Fruit fly (Drosophila melanogaster) whole organism, embryonic: ENCODE data around the gene sws.

Experiments
- Bgb ChIP-seq: fragments of 200-800 bp; sonication (Bioruptor generic); IDR thresholded peaks from 2 replicates; pipeline ENCODE4 v1.3.6; 2022; ENCODE audit warnings: missing biosample characterization, missing genetic modification characterization; ENCODE audit not compliant: partially characterized antibody
- Blimp-1 ChIP-seq: fragments of 200-800 bp; sonication (Bioruptor generic); optimal IDR thresholded peaks from 3 replicates; lab custom pipeline; 2018; ENCODE audit warnings: missing biosample characterization, missing genetic modification characterization, mild to moderate bottlenecking, moderate library complexity, missing genetic modification reagents
- CG1024 ChIP-seq: fragments of 200-800 bp; sonication (Bioruptor generic); IDR thresholded peaks from 2 replicates; pipeline ENCODE4 v1.3.6; 2022; ENCODE audit warnings: missing biosample characterization, missing genetic modification characterization
- CG10366 ChIP-seq: fragments of 200-800 bp; sonication (Bioruptor generic); IDR thresholded peaks from 2 replicates; pipeline ENCODE4 v1.3.6; 2022; ENCODE audit warnings: missing biosample characterization, missing genetic modification characterization
- CG11093 ChIP-seq: fragments of 200-800 bp; sonication (Bioruptor generic); IDR thresholded peaks from 3 replicates; pipeline ENCODE4 v1.3.6; 2022; ENCODE audit warnings: missing biosample characterization, missing genetic modification characterization
- CG11560 ChIP-seq: fragments of 200-800 bp; sonication (Bioruptor generic); IDR thresholded peaks from 3 replicates; pipeline ENCODE4 v1.3.6; 2022; ENCODE audit warnings: missing biosample characterization, missing genetic modification characterization
- CG11695 ChIP-seq: fragments of 200-800 bp; sonication (Bioruptor generic); IDR thresholded peaks from 3 replicates; pipeline ENCODE4 v1.3.6; 2022; ENCODE audit warnings: missing biosample characterization, missing genetic modification characterization
- CG13624 ChIP-seq: fragments of 200-800 bp; sonication (Bioruptor generic); optimal IDR thresholded peaks from 2 replicates; lab custom pipeline; 2016; ENCODE audit warnings: missing biosample characterization, missing genetic modification characterization
- CG14965 ChIP-seq: fragments of 200-800 bp; sonication (Bioruptor generic); optimal IDR thresholded peaks from 2 replicates; lab custom pipeline; 2016; ENCODE audit warnings: missing biosample characterization, missing genetic modification characterization, borderline replicate concordance
- CG1602 ChIP-seq: fragments of 200-800 bp; sonication (Bioruptor generic); optimal IDR thresholded peaks from 3 replicates; lab custom pipeline; 2016; ENCODE audit warnings: missing biosample characterization, missing genetic modification characterization
- CG16815 ChIP-seq: fragments of 200-800 bp; sonication (Bioruptor generic); optimal IDR thresholded peaks from 3 replicates; lab custom pipeline; 2017; ENCODE audit warnings: missing biosample characterization, mild to moderate bottlenecking, missing genetic modification characterization
- CG17829 ChIP-seq: fragments of 200-800 bp; optimal IDR thresholded peaks from 2 replicates; lab custom pipeline; 2019; ENCODE audit warnings: missing biosample characterization, mild to moderate bottlenecking, missing genetic modification characterization, moderate library complexity
- CG18476 ChIP-seq: fragments of 200-800 bp; sonication (Bioruptor generic); optimal IDR thresholded peaks from 2 replicates; lab custom pipeline; 2016; ENCODE audit warnings: missing biosample characterization, mild to moderate bottlenecking, missing genetic modification characterization
- CG2129 ChIP-seq: fragments of 200-800 bp; sonication (Bioruptor generic); IDR thresholded peaks from 2 replicates; pipeline ENCODE4 v1.3.6; 2022; ENCODE audit warnings: missing biosample characterization, missing genetic modification characterization; ENCODE audit not compliant: partially characterized antibody
- CG2199 ChIP-seq: fragments of 200-800 bp; sonication (Bioruptor generic); IDR thresholded peaks from 3 replicates; pipeline ENCODE4 v1.3.6; 2022; ENCODE audit warnings: missing biosample characterization, missing genetic modification characterization
- CG2678 ChIP-seq: fragments of 200-800 bp; sonication (Bioruptor generic); optimal IDR thresholded peaks from 3 replicates; lab custom pipeline; 2019; ENCODE audit warnings: missing biosample characterization, mild to moderate bottlenecking, missing genetic modification characterization, moderate library complexity
- CG30020 ChIP-seq: fragments of 200-800 bp; optimal IDR thresholded peaks from 2 replicates; lab custom pipeline; 2019; ENCODE audit warnings: missing biosample characterization, mild to moderate bottlenecking, missing genetic modification characterization, moderate library complexity
- CG4730 ChIP-seq: fragments of 200-800 bp; sonication (Bioruptor generic); IDR thresholded peaks from 2 replicates; pipeline ENCODE4 v1.3.6; 2022; ENCODE audit warnings: missing biosample characterization, missing genetic modification characterization
- CG4854 ChIP-seq: fragments of 200-800 bp; sonication (Bioruptor generic); optimal IDR thresholded peaks from 2 replicates; lab custom pipeline; 2016; ENCODE audit warnings: missing biosample characterization, missing genetic modification characterization, inconsistent platforms
- CG5245 ChIP-seq: fragments of 200-800 bp; sonication (Bioruptor generic); optimal IDR thresholded peaks from 3 replicates; lab custom pipeline; 2016; ENCODE audit warnings: missing biosample characterization, missing genetic modification characterization
- CG5953 ChIP-seq: fragments of 200-800 bp; sonication (Bioruptor generic); IDR thresholded peaks from 2 replicates; pipeline ENCODE4 v1.3.6; 2022; ENCODE audit warnings: missing biosample characterization, missing genetic modification characterization
- CG6654 ChIP-seq: fragments of 200-800 bp; sonication (Bioruptor generic); optimal IDR thresholded peaks from 2 replicates; lab custom pipeline; 2017; ENCODE audit warnings: missing biosample characterization, mild to moderate bottlenecking, missing genetic modification characterization
- CG7745 ChIP-seq: fragments of 200-800 bp; sonication (Bioruptor generic); optimal IDR thresholded peaks from 2 replicates; lab custom pipeline; 2018; ENCODE audit warnings: missing biosample characterization, mild to moderate bottlenecking, missing genetic modification characterization, moderate library complexity
- CG9437 ChIP-seq: fragments of 200-800 bp; sonication (Bioruptor generic); optimal IDR thresholded peaks from 2 replicates; lab custom pipeline; 2018; ENCODE audit warnings: missing biosample characterization, mild to moderate bottlenecking, missing genetic modification characterization
- CG9817 ChIP-seq: fragments of 200-800 bp; sonication (Bioruptor generic); optimal IDR thresholded peaks from 2 replicates; lab custom pipeline; 2018; ENCODE audit warnings: missing biosample characterization, mild to moderate bottlenecking, missing genetic modification characterization, moderate library complexity
- Dad ChIP-seq: fragments of 200-800 bp; sonication (Bioruptor generic); optimal IDR thresholded peaks from 3 replicates; lab custom pipeline; 2016; ENCODE audit warnings: missing biosample characterization, missing genetic modification characterization
- Deaf1 ChIP-seq: fragments of 200-800 bp; optimal IDR thresholded peaks from 3 replicates; lab custom pipeline; 2019; ENCODE audit warnings: missing biosample characterization, mild to moderate bottlenecking, missing genetic modification characterization, moderate library complexity
- Dfd ChIP-seq, 2 experiments: fragments of >200 bp; optimal IDR thresholded peaks; 2 replicates each; lab custom pipeline; 2017; ENCODE audit warnings: missing biosample characterization in 2 of 2, missing genetic modification characterization in 2 of 2
- Drgx ChIP-seq: fragments of 200-800 bp; sonication (Bioruptor generic); IDR thresholded peaks from 2 replicates; pipeline ENCODE4 v1.3.6; 2022; ENCODE audit warnings: missing biosample characterization, missing genetic modification characterization
- Fer3 ChIP-seq: fragments of 200-800 bp; sonication (Bioruptor generic); optimal IDR thresholded peaks from 2 replicates; lab custom pipeline; 2018; ENCODE audit warnings: missing biosample characterization, mild to moderate bottlenecking, missing genetic modification characterization, moderate library complexity
- Hr51 ChIP-seq, 2 experiments: fragments of 200-800 bp; sonication (Bioruptor generic); optimal IDR thresholded peaks; 2 replicates in 1 of 2; 3 replicates in 1 of 2; lab custom pipeline; 2016 to 2018; ENCODE audit warnings: missing biosample characterization in 2 of 2, missing genetic modification characterization in 2 of 2, mild to moderate bottlenecking in 1 of 2, moderate library complexity in 1 of 2
- Meics ChIP-seq: fragments of 200-800 bp; sonication (Bioruptor generic); optimal IDR thresholded peaks from 2 replicates; lab custom pipeline; 2017; ENCODE audit warnings: missing biosample characterization, mild to moderate bottlenecking, missing genetic modification characterization
- NFAT ChIP-seq: fragments of 200-800 bp; sonication (Bioruptor generic); IDR thresholded peaks from 2 replicates; pipeline ENCODE4 v1.3.6; 2022; ENCODE audit warnings: missing biosample characterization, missing genetic modification characterization
- Nf-YB ChIP-seq: fragments of 200-800 bp; sonication (Bioruptor generic); optimal IDR thresholded peaks from 3 replicates; lab custom pipeline; 2019; ENCODE audit warnings: missing biosample characterization, mild to moderate bottlenecking, missing genetic modification characterization, moderate library complexity
- NfI ChIP-seq: fragments of 200-800 bp; sonication (Bioruptor generic); optimal IDR thresholded peaks from 3 replicates; lab custom pipeline; 2018; ENCODE audit warnings: missing biosample characterization, mild to moderate bottlenecking, missing genetic modification characterization, moderate library complexity
- Side ChIP-seq: fragments of 200-800 bp; sonication (Bioruptor generic); optimal IDR thresholded peaks from 2 replicates; lab custom pipeline; 2016; ENCODE audit warnings: missing biosample characterization, missing genetic modification characterization
- Ssrp ChIP-seq: fragments of 200-800 bp; sonication (Bioruptor generic); optimal IDR thresholded peaks from 2 replicates; lab custom pipeline; 2018; ENCODE audit warnings: missing biosample characterization, mild to moderate bottlenecking, missing genetic modification characterization, moderate library complexity
- Xbp1 ChIP-seq: fragments of 200-800 bp; sonication (Bioruptor generic); optimal IDR thresholded peaks from 3 replicates; lab custom pipeline; 2016; ENCODE audit warnings: missing biosample characterization, mild to moderate bottlenecking, missing genetic modification characterization
- danr ChIP-seq: fragments of 200-800 bp; sonication (Bioruptor generic); IDR thresholded peaks from 2 replicates; pipeline ENCODE4 v1.3.6; 2022; ENCODE audit warnings: missing biosample characterization, missing genetic modification characterization
- dmrt11E ChIP-seq: fragments of 200-800 bp; sonication (Bioruptor generic); optimal IDR thresholded peaks from 3 replicates; lab custom pipeline; 2018; ENCODE audit warnings: missing biosample characterization, mild to moderate bottlenecking, missing genetic modification characterization, moderate library complexity
- fd64A ChIP-seq: fragments of 200-800 bp; sonication (Bioruptor generic); optimal IDR thresholded peaks from 3 replicates; lab custom pipeline; 2018; ENCODE audit warnings: missing biosample characterization, mild to moderate bottlenecking, missing genetic modification characterization
- gro ChIP-seq: fragments of 200-800 bp; sonication (Bioruptor generic); optimal IDR thresholded peaks from 2 replicates; lab custom pipeline; 2016; ENCODE audit warnings: missing biosample characterization, missing genetic modification characterization
- hbn ChIP-seq: fragments of 200-800 bp; sonication (Bioruptor generic); IDR thresholded peaks from 2 replicates; pipeline ENCODE4 v1.3.6; 2022; ENCODE audit warnings: missing biosample characterization, missing genetic modification characterization; ENCODE audit not compliant: partially characterized antibody
- insv ChIP-seq, 2 experiments: fragments of 200-800 bp; sonication (Bioruptor generic); optimal IDR thresholded peaks; 3 replicates each; lab custom pipeline; 2016 to 2018; ENCODE audit warnings: missing biosample characterization in 2 of 2, missing genetic modification characterization in 2 of 2
- klu ChIP-seq: fragments of 200-800 bp; sonication (Bioruptor generic); IDR thresholded peaks from 2 replicates; pipeline ENCODE4 v1.3.6; 2022; ENCODE audit warnings: missing biosample characterization, missing genetic modification characterization
- luna ChIP-seq: fragments of 200-800 bp; sonication (Bioruptor generic); optimal IDR thresholded peaks from 2 replicates; lab custom pipeline; 2016; ENCODE audit warnings: missing biosample characterization, missing genetic modification characterization
- ssp ChIP-seq: fragments of 200-800 bp; sonication (Bioruptor generic); IDR thresholded peaks from 2 replicates; pipeline ENCODE4 v1.3.6; 2022; ENCODE audit warnings: missing biosample characterization, missing genetic modification characterization
- tgo ChIP-seq: fragments of 200-800 bp; sonication (Bioruptor generic); IDR thresholded peaks from 3 replicates; pipeline ENCODE4 v1.3.6; 2022; ENCODE audit warnings: missing biosample characterization, missing genetic modification characterization
- ttk ChIP-seq: fragments of 200-800 bp; sonication (Bioruptor generic); IDR thresholded peaks from 2 replicates; pipeline ENCODE4 v2.1.2; 2022; ENCODE audit warnings: missing biosample characterization, missing genetic modification characterization
- yki ChIP-seq: fragments of >200 bp; optimal IDR thresholded peaks from 3 replicates; lab custom pipeline; 2018
- zen ChIP-seq: fragments of 200-800 bp; sonication (Bioruptor generic); optimal IDR thresholded peaks from 3 replicates; lab custom pipeline; 2018; ENCODE audit warnings: missing biosample characterization, mild to moderate bottlenecking, missing genetic modification characterization, moderate library complexity

Gene sws

DNA sequence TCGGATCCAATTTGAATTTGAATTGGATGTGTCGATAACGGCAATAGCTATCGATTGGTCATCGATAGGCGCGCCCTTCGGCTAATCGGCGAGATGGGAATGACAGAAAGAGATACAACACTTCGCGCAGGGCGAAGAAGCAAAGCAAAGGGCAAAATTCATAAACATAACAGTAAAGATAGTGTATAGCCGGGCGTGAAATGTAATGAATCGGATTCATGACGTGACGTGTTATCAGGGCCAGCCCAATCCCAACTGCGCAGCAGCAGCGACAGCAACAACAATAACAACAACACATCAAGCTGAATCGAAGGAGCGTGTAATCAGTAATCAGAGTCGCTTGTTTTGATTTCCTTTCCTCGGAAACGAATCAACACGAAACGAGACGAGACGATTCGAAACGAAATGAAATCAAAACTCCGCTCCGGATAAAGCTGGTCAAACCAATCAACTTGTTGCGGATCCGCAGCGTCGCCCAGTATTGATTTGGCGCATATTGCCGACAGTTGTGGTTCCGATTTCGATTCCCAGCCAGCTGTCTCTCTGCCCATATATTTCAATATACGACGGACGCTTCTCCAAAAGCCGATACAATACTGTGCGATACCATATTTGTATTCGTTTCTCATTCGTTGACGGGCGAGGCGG lies 55.9 kb downstream of the sws start, which contains the start of gene snz (continued):
- TF ChIP-seq luna (GFP tag; lab: Kevin White, UChicago) (no peak), CG9437 (GFP tag; lab: Kevin White, UChicago) (no peak), CG5953 (GFP tag; lab: Robert Waterston, UW) (no peak), Dad (GFP tag; lab: Kevin White, UChicago) (no peak), CG2678 (no peak), NfI (no peak), fd64A (GFP tag; lab: Kevin White, UChicago) (no peak), gro (GFP tag; lab: Kevin White, UChicago) (no peak), Blimp-1 (GFP tag; lab: Kevin White, UChicago) (no peak), CG13624 (peak; percentile 47), Drgx (GFP tag; lab: Robert Waterston, UW) (no peak), Hr51 (GFP tag; optimal IDR thresholded peaks at IDR 0.05; lab: Kevin White, UChicago) (no peak), Ssrp (tag; lab: Kevin White, UChicago) (no peak), CG11093 (GFP tag; lab: Robert Waterston, UW) (no peak), Side (GFP tag; lab: Kevin White, UChicago) (no peak), klu (GFP tag; lab: Robert Waterston, UW) (no peak), insv (GFP tag; optimal IDR thresholded peaks at IDR 0.05; lab: Kevin White, UChicago) (peak in 1 of 2 experiments; percentile 91), Nf-YB (GFP tag; lab: Kevin White, UChicago) (no peak), Deaf1 (peak; percentile 94), CG9817 (tag; lab: Kevin White, UChicago) (no peak), CG6654 (no peak), dmrt11E (tag; lab: Kevin White, UChicago) (no peak), Fer3 (no peak), ttk (GFP tag; lab: Robert Waterston, UW) (no peak), CG30020 (no peak), Dfd (GFP tag; optimal IDR thresholded peaks at IDR 0.05; lab: Kevin White, UChicago) (no peak), Xbp1 (peak; percentile 5), CG18476 (no peak), Meics (GFP tag; lab: Kevin White, UChicago) (no peak), zen (tag; lab: Kevin White, UChicago) (no peak), CG1602 (GFP tag; lab: Kevin White, UChicago) (no peak), CG14965 (GFP tag; lab: Kevin White, UChicago) (no peak), CG11695 (no peak), CG16815 (GFP tag; lab: Kevin White, UChicago) (no peak), CG4854 (GFP tag; lab: Kevin White, UChicago) (no peak), CG5245 (GFP tag; lab: Kevin White, UChicago) (no peak), danr (GFP tag; lab: Robert Waterston, UW) (no peak), CG17829 (tag; lab: Kevin White, UChicago) (no peak), CG7745 (tag; lab: Kevin White, UChicago) (no peak), ssp (GFP tag; lab: Robert Waterston, UW) (no peak), hbn (GFP tag; lab: Robert Waterston, UW) (peak; percentile 75), yki (lab: Kevin White, UChicago) (no peak), CG11560 (tag; lab: Robert Waterston, UW) (no peak), CG10366 (GFP tag; lab: Robert Waterston, UW) (no peak), CG1024 (GFP tag; lab: Robert Waterston, UW) (no peak), tgo (no peak), CG2129 (GFP tag; lab: Robert Waterston, UW) (peak; percentile 29; the same call in 1 of the 2 replicates), CG2199 (0 out of 3 replicates have a peak, but pooled peaks have one; percentile 41), NFAT (no peak), Bgb (GFP tag; lab: Robert Waterston, UW) (peak; percentile 82), CG4730 (GFP tag; lab: Robert Waterston, UW) (no peak)
